Worm (Caenorhabditis elegans) whole organism, mixed stage, embryonic: Measurements from ENCODE around the gene ilys-5.

Experiments used
- ceh-39 ChIP-seq: fragments of 150-350 bp; optimal IDR thresholded peaks from 2 replicates; lab custom pipeline; 2014; ENCODE audit warnings: missing biosample characterization, missing genetic modification characterization
- elt-1 ChIP-seq: sonication (generic microtip); optimal IDR thresholded peaks from 2 replicates; lab custom pipeline; 2017; ENCODE audit warnings: missing genetic modification characterization, mild to moderate bottlenecking, missing compliant biosample characterization, antibody characterized with exemption, moderate library complexity, borderline replicate concordance; ENCODE audit not compliant: insufficient read depth
- lin-13 ChIP-seq: fragments of 150-350 bp; optimal IDR thresholded peaks from 2 replicates; lab custom pipeline; 2014; ENCODE audit warnings: missing biosample characterization, missing genetic modification characterization
- lin-32 ChIP-seq: fragments of 200-800 bp; sonication (Bioruptor generic); optimal IDR thresholded peaks from 2 replicates; lab custom pipeline; 2018; ENCODE audit warnings: mild to moderate bottlenecking, missing genetic modification characterization, missing compliant biosample characterization
- lsy-2 ChIP-seq: fragments of 150-350 bp; optimal IDR thresholded peaks from 2 replicates; lab custom pipeline; 2014; ENCODE audit warnings: missing biosample characterization, missing genetic modification characterization
- mep-1 ChIP-seq: fragments of 150-350 bp; optimal IDR thresholded peaks from 2 replicates; lab custom pipeline; 2017; ENCODE audit warnings: missing biosample characterization, missing genetic modification reagents, missing genetic modification characterization, inconsistent platforms
- mls-2 ChIP-seq: sonication (generic microtip); optimal IDR thresholded peaks from 2 replicates; lab custom pipeline; 2016; ENCODE audit warnings: mild to moderate bottlenecking, missing genetic modification characterization, moderate library complexity, missing compliant biosample characterization
- nhr-28 ChIP-seq: fragments of 150-350 bp; optimal IDR thresholded peaks from 2 replicates; lab custom pipeline; 2014; ENCODE audit warnings: missing biosample characterization, missing genetic modification characterization
- nhr-76 ChIP-seq: sonication (generic microtip); optimal IDR thresholded peaks from 2 replicates; lab custom pipeline; 2017; ENCODE audit warnings: missing biosample characterization, missing genetic modification characterization
- pha-4 ChIP-seq: fragments of 150-350 bp; optimal IDR thresholded peaks from 2 replicates; lab custom pipeline; 2018; ENCODE audit warnings: missing biosample characterization, missing genetic modification reagents, missing genetic modification characterization
- sem-2 ChIP-seq: fragments of 200-800 bp; sonication (Bioruptor generic); optimal IDR thresholded peaks from 2 replicates; lab custom pipeline; 2018; ENCODE audit warnings: mild to moderate bottlenecking, missing genetic modification characterization, missing compliant biosample characterization
- snpc-4 ChIP-seq: fragments of 150-350 bp; optimal IDR thresholded peaks from 2 replicates; lab custom pipeline; 2014; ENCODE audit warnings: missing biosample characterization, missing genetic modification characterization
- ztf-11 ChIP-seq: fragments of 150-350 bp; optimal IDR thresholded peaks from 2 replicates; lab custom pipeline; 2014; ENCODE audit warnings: missing biosample characterization, missing genetic modification characterization

DNA sequence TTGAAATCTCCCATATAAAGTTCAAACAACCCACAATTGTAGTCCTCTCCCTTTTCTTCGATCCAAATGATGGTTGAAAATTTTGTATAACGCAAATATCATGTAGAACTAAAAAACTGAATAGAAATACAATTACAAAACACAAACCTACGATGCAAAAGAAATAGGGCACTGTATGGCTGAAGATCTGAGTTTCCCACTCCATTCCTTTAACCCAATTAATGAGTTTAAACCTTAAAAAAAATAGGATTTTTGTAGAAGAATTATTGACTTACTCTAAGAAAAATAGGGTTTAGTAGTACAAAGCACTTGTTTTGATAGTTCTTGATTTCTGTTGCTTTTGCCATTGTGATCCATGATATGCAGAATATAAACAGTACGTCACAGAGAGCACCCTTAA, 46.7 kb upstream of the ilys-5 start:
- TF ChIP-seq mls-2 (tag; lab: Kevin White, UChicago) (no peak), snpc-4 (no peak), elt-1 (no peak), lin-13 (tag; lab: Kevin White, UChicago) (no peak), mep-1 (tag; lab: Kevin White, UChicago) (no peak), nhr-28 (tag; lab: Kevin White, UChicago) (no peak), lin-32 (GFP tag; lab: Kevin White, UChicago) (no peak), nhr-76 (tag; lab: Kevin White, UChicago) (no peak), lsy-2 (tag; lab: Kevin White, UChicago) (no peak), ztf-11 (no peak), ceh-39 (tag; lab: Kevin White, UChicago) (no peak), sem-2 (no peak), pha-4 (tag; lab: Kevin White, UChicago) (no peak)
